Fruit fly (Drosophila melanogaster) whole organism: ENCODE data around the gene eys.

ENCODE experiments used
- CG8478 ChIP-seq: fragments of >200 bp; optimal IDR thresholded peaks from 2 replicates; lab custom pipeline; 2018; ENCODE audit warnings: inconsistent platforms
- EcR ChIP-seq, 2 experiments: fragments of >200 bp; optimal IDR thresholded peaks; 2 replicates each; lab custom pipeline; 2017; ENCODE audit warnings: missing biosample characterization in 2 of 2, missing genetic modification characterization in 2 of 2, missing genetic modification reagents in 2 of 2
- psq ChIP-seq: fragments of >200 bp; optimal IDR thresholded peaks from 2 replicates; lab custom pipeline; 2017

- TF ChIP-seq CG8478 (lab: Kevin White, UChicago) (no peak), psq (no peak), EcR (GFP tag; optimal IDR thresholded peaks at IDR 0.05; lab: Kevin White, UChicago) (no peak)
Observed at dm6 chr2L:2402194-2402593, 90.7 kb downstream of the eys start.
